Worm (Caenorhabditis elegans) whole organism, young adult: ENCODE data around the gene srv-11.

Source experiments
- F39B2.1 ChIP-seq: fragments of 200-800 bp; sonication (Bioruptor generic); IDR thresholded peaks from 2 replicates; pipeline ENCODE4 v1.3.6; 2022; ENCODE audit warnings: missing genetic modification reagents, missing genetic modification characterization, missing compliant biosample characterization
- ama-1 ChIP-seq, 3 experiments: fragments of 150-350 bp in 1 of 3; sonication (generic microtip) in 2 of 3; optimal IDR thresholded peaks; 2 replicates each; lab custom pipeline; 2014 to 2018; ENCODE audit warnings: missing biosample characterization in 2 of 3, missing genetic modification characterization in 2 of 3, missing genetic modification reagents in 2 of 3
- nfya-1 ChIP-seq: sonication (generic microtip); optimal IDR thresholded peaks from 2 replicates; lab custom pipeline; 2017; ENCODE audit warnings: antibody characterized with exemption, missing compliant biosample characterization, missing genetic modification characterization, borderline replicate concordance; ENCODE audit not compliant: insufficient read depth
- unc-62 ChIP-seq: fragments of 150-350 bp; optimal IDR thresholded peaks from 2 replicates; lab custom pipeline; 2014; ENCODE audit warnings: missing biosample characterization, missing genetic modification reagents, missing genetic modification characterization

DNA sequence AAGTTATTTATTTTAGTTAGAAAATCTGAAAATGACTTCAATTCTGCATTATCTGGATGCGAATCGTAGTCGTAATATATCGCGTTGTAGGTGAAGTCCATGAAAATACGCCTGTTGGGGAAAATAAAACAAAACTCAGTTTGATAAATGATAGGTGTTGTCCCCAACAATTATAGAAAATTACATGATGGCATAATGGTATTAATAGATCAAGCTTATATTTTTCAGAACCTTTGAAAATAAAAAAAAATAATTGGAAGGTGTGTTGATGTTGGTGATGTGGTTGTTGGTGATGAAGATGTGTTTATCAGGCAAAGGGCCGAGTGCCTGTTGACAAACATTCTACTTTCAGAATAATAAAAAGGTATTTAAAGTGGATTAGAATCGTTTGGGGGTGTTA, 17.1 kb upstream of the srv-11 start, which contains the start of gene srw-61:
- TF ChIP-seq F39B2.1 (GFP tag; lab: Robert Waterston, UW) (no peak), unc-62 (GFP tag; lab: Kevin White, UChicago) (no peak), ama-1 (optimal IDR thresholded peaks at IDR 0.05; lab: Kevin White, UChicago) (no peak), ama-1 (GFP tag; optimal IDR thresholded peaks at IDR 0.05; lab: Kevin White, UChicago) (no peak), nfya-1 (tag; lab: Kevin White, UChicago) (no peak)
